Worm (Caenorhabditis elegans): Measurements from ENCODE around the gene srsx-3.

- TF ChIP-seq fos-1 (tag; optimal IDR thresholded peaks at IDR 0.05) (no peak), ztf-4 (tag; optimal IDR thresholded peaks at IDR 0.05) (no peak), skn-1 (tag; optimal IDR thresholded peaks at IDR 0.05) (no peak), nhr-12 (tag; optimal IDR thresholded peaks at IDR 0.05) (no peak), mdl-1 (tag; optimal IDR thresholded peaks at IDR 0.05) (no peak), lin-39 (tag; optimal IDR thresholded peaks at IDR 0.05) (no peak), elt-1 (tag; optimal IDR thresholded peaks at IDR 0.05) (no peak), lin-11 (tag; optimal IDR thresholded peaks at IDR 0.05) (no peak)
Measured at ce11 chrV:7964429-7964828, 27.4 kb upstream of the srsx-3 start.

All from whole organism, L2 larva.